Fruit fly (Drosophila melanogaster) whole organism, prepupa: ENCODE measurements around the gene CG9582.

Experiments
- Blimp-1 ChIP-seq: fragments of 200-800 bp; sonication (Bioruptor generic); optimal IDR thresholded peaks from 3 replicates; lab custom pipeline; 2017; ENCODE audit warnings: missing biosample characterization, missing genetic modification characterization, mild to moderate bottlenecking, moderate library complexity, missing genetic modification reagents
- CG10631 ChIP-seq: fragments of 200-800 bp; sonication (Bioruptor generic); optimal IDR thresholded peaks from 2 replicates; lab custom pipeline; 2016; ENCODE audit warnings: missing biosample characterization, missing genetic modification characterization
- CG10669 ChIP-seq: fragments of 200-800 bp; sonication (Bioruptor generic); optimal IDR thresholded peaks from 3 replicates; lab custom pipeline; 2018; ENCODE audit warnings: missing biosample characterization, mild to moderate bottlenecking, missing genetic modification characterization, moderate library complexity
- CG11294 ChIP-seq: fragments of 200-800 bp; sonication (Bioruptor generic); IDR thresholded peaks from 2 replicates; pipeline ENCODE4 v1.3.6; 2022; ENCODE audit warnings: missing biosample characterization, missing genetic modification characterization
- CG11762 ChIP-seq: fragments of 200-800 bp; sonication (Bioruptor generic); optimal IDR thresholded peaks from 3 replicates; lab custom pipeline; 2016; ENCODE audit warnings: missing biosample characterization, missing genetic modification characterization; ENCODE audit not compliant: insufficient read depth
- CG11902 ChIP-seq: fragments of 200-800 bp; sonication (Bioruptor generic); optimal IDR thresholded peaks from 3 replicates; lab custom pipeline; 2016; ENCODE audit warnings: missing biosample characterization, missing genetic modification characterization
- CG15336 ChIP-seq: fragments of 200-800 bp; sonication (Bioruptor generic); IDR thresholded peaks from 2 replicates; pipeline ENCODE4 v1.3.6; 2022; ENCODE audit warnings: missing biosample characterization, missing genetic modification characterization
- CG1621 ChIP-seq: fragments of 200-800 bp; sonication (Bioruptor generic); optimal IDR thresholded peaks from 3 replicates; lab custom pipeline; 2018; ENCODE audit warnings: missing biosample characterization, mild to moderate bottlenecking, missing genetic modification characterization
- CG16779 ChIP-seq: fragments of 200-800 bp; sonication (Bioruptor generic); optimal IDR thresholded peaks from 3 replicates; lab custom pipeline; 2017; ENCODE audit warnings: missing biosample characterization, mild to moderate bottlenecking, missing genetic modification characterization
- CG3032 ChIP-seq: fragments of 200-800 bp; optimal IDR thresholded peaks from 2 replicates; lab custom pipeline; 2019; ENCODE audit warnings: missing biosample characterization, mild to moderate bottlenecking, missing genetic modification characterization, moderate library complexity
- CG31627 ChIP-seq: fragments of 200-800 bp; sonication (Bioruptor generic); optimal IDR thresholded peaks from 3 replicates; lab custom pipeline; 2016; ENCODE audit warnings: missing biosample characterization, missing genetic modification characterization
- CG34406 ChIP-seq: fragments of 200-800 bp; sonication (Bioruptor generic); optimal IDR thresholded peaks from 3 replicates; lab custom pipeline; 2016; ENCODE audit warnings: missing biosample characterization, missing genetic modification characterization
- CG3919 ChIP-seq: fragments of 200-800 bp; sonication (Bioruptor generic); optimal IDR thresholded peaks from 3 replicates; lab custom pipeline; 2016; ENCODE audit warnings: missing biosample characterization, missing genetic modification characterization
- CG6276 ChIP-seq: fragments of 200-800 bp; sonication (Bioruptor generic); optimal IDR thresholded peaks from 2 replicates; lab custom pipeline; 2017; ENCODE audit warnings: missing biosample characterization, mild to moderate bottlenecking, missing genetic modification characterization
- CG6792 ChIP-seq: fragments of 200-800 bp; sonication (Bioruptor generic); optimal IDR thresholded peaks from 3 replicates; lab custom pipeline; 2016; ENCODE audit warnings: missing biosample characterization, missing genetic modification characterization
- CG6808 ChIP-seq: fragments of 200-800 bp; sonication (Bioruptor generic); optimal IDR thresholded peaks from 3 replicates; lab custom pipeline; 2017; ENCODE audit warnings: missing biosample characterization, missing genetic modification characterization, mild to moderate bottlenecking, moderate library complexity, missing genetic modification reagents
- CG7368 ChIP-seq: fragments of 200-800 bp; sonication (Bioruptor generic); optimal IDR thresholded peaks from 3 replicates; lab custom pipeline; 2016; ENCODE audit warnings: missing biosample characterization, missing genetic modification characterization
- CG8119 ChIP-seq: fragments of 200-800 bp; sonication (Bioruptor generic); IDR thresholded peaks from 3 replicates; pipeline ENCODE4 v1.3.6; 2022; ENCODE audit warnings: missing biosample characterization, missing genetic modification characterization
- CG8319 ChIP-seq: fragments of 200-800 bp; sonication (Bioruptor generic); optimal IDR thresholded peaks from 3 replicates; lab custom pipeline; 2016; ENCODE audit warnings: missing biosample characterization, missing genetic modification characterization
- CG8632 ChIP-seq: fragments of 200-800 bp; sonication (Bioruptor generic); optimal IDR thresholded peaks from 3 replicates; lab custom pipeline; 2016; ENCODE audit warnings: missing biosample characterization, missing genetic modification characterization
- CG9139 ChIP-seq: fragments of 200-800 bp; sonication (Bioruptor generic); optimal IDR thresholded peaks from 3 replicates; lab custom pipeline; 2017; ENCODE audit warnings: missing biosample characterization, mild to moderate bottlenecking, missing genetic modification characterization
- Eip75B ChIP-seq: fragments of 200-800 bp; sonication (Bioruptor generic); optimal IDR thresholded peaks from 3 replicates; lab custom pipeline; 2016; ENCODE audit warnings: missing biosample characterization, missing genetic modification characterization
- Eip78C ChIP-seq: fragments of 200-800 bp; sonication (Bioruptor generic); peaks from one replicate; lab custom pipeline; 2016; ENCODE audit warnings: missing biosample characterization, missing genetic modification characterization
- Eip93F ChIP-seq: fragments of 200-800 bp; sonication (Bioruptor generic); optimal IDR thresholded peaks from 2 replicates; lab custom pipeline; 2016; ENCODE audit warnings: missing biosample characterization, mild to moderate bottlenecking, missing genetic modification characterization
- Ets21C ChIP-seq: fragments of 200-800 bp; sonication (Bioruptor generic); optimal IDR thresholded peaks from 3 replicates; lab custom pipeline; 2016; ENCODE audit warnings: missing biosample characterization, missing genetic modification characterization
- Ets96B ChIP-seq: fragments of 200-800 bp; optimal IDR thresholded peaks from 2 replicates; lab custom pipeline; 2019; ENCODE audit warnings: missing biosample characterization, mild to moderate bottlenecking, missing genetic modification characterization, moderate library complexity
- Hr38 ChIP-seq: sonication (Bioruptor generic); optimal IDR thresholded peaks from 2 replicates; lab custom pipeline; 2016; ENCODE audit warnings: missing biosample characterization, missing genetic modification characterization
- Hr39 ChIP-seq: fragments of 200-800 bp; sonication (Bioruptor generic); optimal IDR thresholded peaks from 2 replicates; lab custom pipeline; 2016; ENCODE audit warnings: missing biosample characterization, missing genetic modification characterization
- Hr4 ChIP-seq: fragments of 200-800 bp; sonication (Bioruptor generic); optimal IDR thresholded peaks from 3 replicates; lab custom pipeline; 2016; ENCODE audit warnings: missing biosample characterization, missing genetic modification characterization
- Met ChIP-seq: fragments of 200-800 bp; sonication (Bioruptor generic); optimal IDR thresholded peaks from 3 replicates; lab custom pipeline; 2016; ENCODE audit warnings: missing biosample characterization, missing genetic modification characterization
- OdsH ChIP-seq: fragments of 200-800 bp; sonication (Bioruptor generic); optimal IDR thresholded peaks from 3 replicates; lab custom pipeline; 2016; ENCODE audit warnings: missing biosample characterization, missing genetic modification characterization
- Smox ChIP-seq: fragments of 200-800 bp; sonication (Bioruptor generic); optimal IDR thresholded peaks from 3 replicates; lab custom pipeline; 2016; ENCODE audit warnings: missing biosample characterization, missing genetic modification characterization
- Sox102F ChIP-seq: fragments of 200-800 bp; sonication (Bioruptor generic); optimal IDR thresholded peaks from 2 replicates; lab custom pipeline; 2016; ENCODE audit warnings: missing biosample characterization, mild to moderate bottlenecking, missing genetic modification characterization
- Sox14 ChIP-seq: fragments of 200-800 bp; sonication (Bioruptor generic); optimal IDR thresholded peaks from 3 replicates; lab custom pipeline; 2016; ENCODE audit warnings: missing biosample characterization, missing genetic modification characterization
- Sox15 ChIP-seq: fragments of 200-800 bp; sonication (Bioruptor generic); optimal IDR thresholded peaks from 3 replicates; lab custom pipeline; 2016; ENCODE audit warnings: missing biosample characterization, missing genetic modification characterization
- achi ChIP-seq: fragments of 200-800 bp; sonication (Bioruptor generic); optimal IDR thresholded peaks from 3 replicates; lab custom pipeline; 2016; ENCODE audit warnings: missing biosample characterization, missing genetic modification characterization
- acj6 ChIP-seq: fragments of 200-800 bp; sonication (Bioruptor generic); optimal IDR thresholded peaks from 3 replicates; lab custom pipeline; 2016; ENCODE audit warnings: missing biosample characterization, missing genetic modification characterization
- cyc ChIP-seq: fragments of 200-800 bp; sonication (Bioruptor generic); optimal IDR thresholded peaks from 3 replicates; lab custom pipeline; 2016; ENCODE audit warnings: missing biosample characterization, missing genetic modification characterization
- dac ChIP-seq: fragments of 200-800 bp; sonication (Bioruptor generic); optimal IDR thresholded peaks from 2 replicates; lab custom pipeline; 2017; ENCODE audit warnings: missing biosample characterization, mild to moderate bottlenecking, missing genetic modification characterization
- dsx ChIP-seq: fragments of 200-800 bp; optimal IDR thresholded peaks from 3 replicates; lab custom pipeline; 2019; ENCODE audit warnings: missing biosample characterization, mild to moderate bottlenecking, missing genetic modification characterization, moderate library complexity; ENCODE audit not compliant: poor library complexity, severe bottlenecking
- eg ChIP-seq: fragments of 200-800 bp; sonication (Bioruptor generic); IDR thresholded peaks from 3 replicates; pipeline ENCODE4 v1.3.6; 2022; ENCODE audit warnings: missing biosample characterization, missing genetic modification characterization
- esn ChIP-seq: fragments of 200-800 bp; sonication (Bioruptor generic); optimal IDR thresholded peaks from 2 replicates; lab custom pipeline; 2016; ENCODE audit warnings: missing biosample characterization, mild to moderate bottlenecking, missing genetic modification characterization, moderate library complexity
- fd59A ChIP-seq: fragments of 200-800 bp; sonication (Bioruptor generic); optimal IDR thresholded peaks from 2 replicates; lab custom pipeline; 2017; ENCODE audit warnings: missing biosample characterization, mild to moderate bottlenecking, missing genetic modification characterization, missing genetic modification reagents
- fkh ChIP-seq: fragments of 200-800 bp; sonication (Bioruptor generic); optimal IDR thresholded peaks from 3 replicates; lab custom pipeline; 2017; ENCODE audit warnings: missing biosample characterization, mild to moderate bottlenecking, missing genetic modification characterization, moderate library complexity
- lz ChIP-seq: fragments of 200-800 bp; sonication (Bioruptor generic); optimal IDR thresholded peaks from 3 replicates; lab custom pipeline; 2016; ENCODE audit warnings: missing biosample characterization, missing genetic modification characterization
- net ChIP-seq: fragments of 200-800 bp; sonication (Bioruptor generic); optimal IDR thresholded peaks from 3 replicates; lab custom pipeline; 2016; ENCODE audit warnings: missing biosample characterization, missing genetic modification characterization
- pdm3 ChIP-seq: fragments of 200-800 bp; sonication (Bioruptor generic); optimal IDR thresholded peaks from 3 replicates; lab custom pipeline; 2016; ENCODE audit warnings: missing biosample characterization, missing genetic modification characterization
- ss ChIP-seq, 2 experiments: fragments of 200-800 bp; sonication (Bioruptor generic); optimal IDR thresholded peaks; 2 replicates in 1 of 2; 3 replicates in 1 of 2; lab custom pipeline; 2017 to 2018; ENCODE audit warnings: mild to moderate bottlenecking in 2 of 2, missing biosample characterization in 2 of 2, missing genetic modification characterization in 2 of 2, moderate library complexity in 1 of 2
- svp ChIP-seq: fragments of 200-800 bp; sonication (Bioruptor generic); peaks from one replicate; lab custom pipeline; 2016; ENCODE audit warnings: missing biosample characterization, missing genetic modification characterization
- vri ChIP-seq: fragments of 200-800 bp; sonication (Bioruptor generic); optimal IDR thresholded peaks from 3 replicates; lab custom pipeline; 2016; ENCODE audit warnings: missing biosample characterization, mild to moderate bottlenecking, missing genetic modification characterization

The CG9582 gene

dm6 chr2L:8991583-8991982 is 40.1 kb downstream of the CG9582 start, which contains the start of gene CG9555:
TSS of gene CG9555 (plus strand) at chr2L:8991735.
- TF ChIP-seq Smox (GFP tag; lab: Kevin White, UChicago), result no peak
- TF ChIP-seq vri (GFP tag; lab: Kevin White, UChicago), result peak; percentile 41
- TF ChIP-seq CG11762, result no peak

- TF ChIP-seq CG11902 (GFP tag; lab: Kevin White, UChicago), result no peak
- peak in 1 of 2 experiments; percentile 59 for TF ChIP-seq ss (GFP tag; optimal IDR thresholded peaks at IDR 0.05; lab: Kevin White, UChicago)
- no peak for TF ChIP-seq CG6792 (GFP tag; lab: Kevin White, UChicago)
- TF ChIP-seq CG8632 (GFP tag; lab: Kevin White, UChicago), result peak; percentile 6
- TF ChIP-seq Eip75B (GFP tag; lab: Kevin White, UChicago), result no peak
- TF ChIP-seq CG10669 (GFP tag; lab: Kevin White, UChicago), result peak; percentile 3
- TF ChIP-seq Sox102F, result peak; percentile 26
- no peak for TF ChIP-seq fkh (GFP tag; lab: Kevin White, UChicago)
- TF ChIP-seq CG10631 (GFP tag; lab: Kevin White, UChicago), result no peak
- no peak for TF ChIP-seq fd59A
- TF ChIP-seq Hr4 (GFP tag; lab: Kevin White, UChicago), result no peak
- no peak for TF ChIP-seq CG16779
- peak; percentile 27 for TF ChIP-seq CG9139 (GFP tag; lab: Kevin White, UChicago)
- TF ChIP-seq CG1621, result peak; percentile 45
- TF ChIP-seq eg (GFP tag; lab: Robert Waterston, UW), result no peak
- TF ChIP-seq Sox14 (GFP tag; lab: Kevin White, UChicago), result no peak
- TF ChIP-seq achi (GFP tag; lab: Kevin White, UChicago), result peak; percentile 10
- no peak for TF ChIP-seq CG11294 (GFP tag; lab: Robert Waterston, UW)
- TF ChIP-seq OdsH (GFP tag; lab: Kevin White, UChicago), result no peak
- no peak for TF ChIP-seq Smox (GFP tag; lab: Kevin White, UChicago)
- TF ChIP-seq Hr39, result no peak
- no peak for TF ChIP-seq Blimp-1 (GFP tag; lab: Kevin White, UChicago)
- no peak for TF ChIP-seq Eip93F (GFP tag; lab: Kevin White, UChicago)
- TF ChIP-seq CG6276 (GFP tag; lab: Kevin White, UChicago), result no peak
- TF ChIP-seq CG8119 (GFP tag; lab: Robert Waterston, UW), result no peak
- TF ChIP-seq CG6808, result peak; percentile 1
- peak; percentile 86 for TF ChIP-seq svp (GFP tag; lab: Kevin White, UChicago)
- TF ChIP-seq dsx (GFP tag; lab: Kevin White, UChicago), result no peak
- no peak for TF ChIP-seq CG8319 (GFP tag; lab: Kevin White, UChicago)
- no peak for TF ChIP-seq dac (GFP tag; lab: Kevin White, UChicago)
- TF ChIP-seq CG15336 (GFP tag; lab: Robert Waterston, UW), result no peak
- TF ChIP-seq CG3032 (tag; lab: Kevin White, UChicago), result no peak
- peak; percentile 67 for TF ChIP-seq Eip78C (GFP tag; lab: Kevin White, UChicago)
- TF ChIP-seq Met (GFP tag; lab: Kevin White, UChicago), result no peak
- TF ChIP-seq Ets21C (GFP tag; lab: Kevin White, UChicago), result no peak
- no peak for TF ChIP-seq CG34406 (GFP tag; lab: Kevin White, UChicago)
- no peak for TF ChIP-seq acj6 (GFP tag; lab: Kevin White, UChicago)
- no peak for TF ChIP-seq cyc
- TF ChIP-seq lz (GFP tag; lab: Kevin White, UChicago), result no peak
- TF ChIP-seq esn (GFP tag; lab: Kevin White, UChicago), result peak; percentile 17
- no peak for TF ChIP-seq Sox15 (GFP tag; lab: Kevin White, UChicago)
- TF ChIP-seq Ets96B (tag; lab: Kevin White, UChicago), result no peak
- TF ChIP-seq net (GFP tag; lab: Kevin White, UChicago), result no peak
- TF ChIP-seq vri (GFP tag; lab: Kevin White, UChicago), result peak; percentile 77
- TF ChIP-seq CG3919 (GFP tag; lab: Kevin White, UChicago), result peak; percentile 9
- TF ChIP-seq CG31627 (GFP tag; lab: Kevin White, UChicago), result no peak
- no peak for TF ChIP-seq pdm3 (GFP tag; lab: Kevin White, UChicago)
- no peak for TF ChIP-seq Hr38
- no peak for TF ChIP-seq CG7368
Measured at dm6 chr2L:8989037-8989591, 42.5 kb downstream of the CG9582 start, which contains the start of gene rost. TSS of gene rost (minus strand) at chr2L:8989539.
